In genomic region chr3R:5118185-5118584, dm6 we compare ENCODE assay signal across 1 fruit fly cellular context.
TF ChIP-seq lines count a peak whose summit lies in the region.

No protein-coding gene starts in this region.

TF ChIP-seq in whole organism, prepupa, 60 proteins besides CTCF, POLR2A, EP300 and RAD21 (continued from another document):
- peak; percentile 25 for TF ChIP-seq CG32006 (GFP tag; optimal IDR thresholded peaks at IDR 0.05; lab: Kevin White, UChicago)
- no peak for TF ChIP-seq CG11294 (GFP tag; IDR thresholded peaks at IDR 0.05; lab: Robert Waterston, UW)
- TF ChIP-seq dsx (GFP tag; optimal IDR thresholded peaks at IDR 0.05; lab: Kevin White, UChicago; ENCODE audit: poor library complexity, severe bottlenecking), result peak; percentile 36
- peak; percentile 6 for TF ChIP-seq CG7368 (GFP tag; optimal IDR thresholded peaks at IDR 0.05; lab: Kevin White, UChicago)
- peak; percentile 8 for TF ChIP-seq CG3032 (tag; optimal IDR thresholded peaks at IDR 0.05; lab: Kevin White, UChicago)
- TF ChIP-seq Hr39 (GFP tag; optimal IDR thresholded peaks at IDR 0.05; lab: Kevin White, UChicago), result peak; percentile 60
- TF ChIP-seq CG16779 (tag; optimal IDR thresholded peaks at IDR 0.05; lab: Kevin White, UChicago), result no peak
- peak; percentile 46 for TF ChIP-seq acj6 (GFP tag; optimal IDR thresholded peaks at IDR 0.05; lab: Kevin White, UChicago)
- TF ChIP-seq esn (GFP tag; optimal IDR thresholded peaks at IDR 0.05; lab: Kevin White, UChicago), result peak; percentile 50
- peak; percentile 42 for TF ChIP-seq Sox102F (GFP tag; optimal IDR thresholded peaks at IDR 0.05; lab: Kevin White, UChicago)
- TF ChIP-seq lz (GFP tag; optimal IDR thresholded peaks at IDR 0.05; lab: Kevin White, UChicago), result peak; percentile 28
- TF ChIP-seq Eip75B (GFP tag; optimal IDR thresholded peaks at IDR 0.05; lab: Kevin White, UChicago), result peak; percentile 28
- no peak for TF ChIP-seq CG9139 (GFP tag; optimal IDR thresholded peaks at IDR 0.05; lab: Kevin White, UChicago)
- no peak for TF ChIP-seq CG11762 (GFP tag; optimal IDR thresholded peaks at IDR 0.05; lab: Kevin White, UChicago; ENCODE audit: insufficient read depth)
- peak; percentile 38 for TF ChIP-seq CG31627 (GFP tag; optimal IDR thresholded peaks at IDR 0.05; lab: Kevin White, UChicago)
- TF ChIP-seq net (GFP tag; optimal IDR thresholded peaks at IDR 0.05; lab: Kevin White, UChicago), result peak; percentile 19
- TF ChIP-seq fd85E (GFP tag; optimal IDR thresholded peaks at IDR 0.05; lab: Kevin White, UChicago), result no peak
- peak; percentile 48 for TF ChIP-seq Sox14 (GFP tag; optimal IDR thresholded peaks at IDR 0.05; lab: Kevin White, UChicago)
- peak; percentile 58 for TF ChIP-seq Ets96B (tag; optimal IDR thresholded peaks at IDR 0.05; lab: Kevin White, UChicago)
- TF ChIP-seq fd59A (GFP tag; optimal IDR thresholded peaks at IDR 0.05; lab: Kevin White, UChicago), result peak; percentile 17
TF ChIP-seq in whole organism, prepupa: peak in this region for 34.
